Worm (Caenorhabditis elegans) whole organism, midembryonic: ENCODE data around the gene C34H4.1.

Experiments
- flt-1 ChIP-seq: fragments of 200-800 bp; sonication (Bioruptor generic); IDR thresholded peaks from 2 replicates; pipeline ENCODE4 v1.3.6; 2022; ENCODE audit warnings: missing genetic modification characterization, missing compliant biosample characterization
- ztf-23 ChIP-seq: fragments of 200-800 bp; sonication (Bioruptor generic); IDR thresholded peaks from 2 replicates; pipeline ENCODE4 v1.3.6; 2022; ENCODE audit warnings: missing genetic modification reagents, missing genetic modification characterization, missing compliant biosample characterization

DNA sequence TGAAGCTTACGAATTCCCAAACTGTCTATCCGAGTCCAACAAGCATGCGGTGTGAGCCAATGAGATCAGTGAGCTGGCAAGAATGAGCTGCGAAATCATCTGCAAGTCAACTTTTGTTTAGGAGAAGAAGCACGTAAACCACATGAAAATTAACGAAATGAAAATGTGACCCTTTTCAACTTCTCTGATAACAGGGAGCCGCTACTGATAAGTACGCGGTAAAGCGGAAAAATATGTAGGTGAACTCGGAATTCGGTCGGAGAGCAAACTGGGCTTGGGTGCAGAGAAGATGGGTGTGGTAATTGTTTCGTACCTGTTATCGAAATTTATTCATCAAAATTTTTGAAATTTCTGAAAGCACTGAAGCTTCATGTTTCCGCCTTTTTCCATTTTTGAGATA is 38.9 kb upstream of the C34H4.1 start, which contains the start of gene clec-172:
- no peak for TF ChIP-seq flt-1 (GFP tag; lab: Robert Waterston, UW)
- no peak for TF ChIP-seq ztf-23 (GFP tag; lab: Robert Waterston, UW)
